Fruit fly (Drosophila melanogaster): ENCODE data around the gene CG34451.

Gene CG34451

dm6 chr3L:15726799-15727198 lies 34.9 kb upstream of the CG34451 start:
- TF ChIP-seq CG17806 (tag; optimal IDR thresholded peaks at IDR 0.05) (no peak), fd96Ca (GFP tag; IDR thresholded peaks at IDR 0.05) (no peak), EcR (GFP tag; optimal IDR thresholded peaks at IDR 0.05) (no peak), Pif1A (GFP tag; optimal IDR thresholded peaks at IDR 0.05) (no peak), CG13204 (GFP tag; optimal IDR thresholded peaks at IDR 0.05) (no peak), CG34367 (tag; optimal IDR thresholded peaks at IDR 0.05) (no peak), rn (GFP tag; IDR thresholded peaks at IDR 0.05) (no peak), Pif1B (GFP tag; optimal IDR thresholded peaks at IDR 0.05) (no peak), Snoo (tag; optimal IDR thresholded peaks at IDR 0.05) (no peak), CG12605 (GFP tag; IDR thresholded peaks at IDR 0.05) (no peak)

dm6 chr3L:15720905-15721304 lies 29.0 kb upstream of the CG34451 start:
- TF ChIP-seq Ets98B (GFP tag; IDR thresholded peaks at IDR 0.05) (no peak), CG12605 (GFP tag; IDR thresholded peaks at IDR 0.05) (no peak), CG4496 (GFP tag; IDR thresholded peaks at IDR 0.05) (no peak), CG10348 (GFP tag; IDR thresholded peaks at IDR 0.05) (no peak), CG8159 (tag; optimal IDR thresholded peaks at IDR 0.05) (no peak), Pif1B (GFP tag; optimal IDR thresholded peaks at IDR 0.05) (no peak), CG9948 (tag; optimal IDR thresholded peaks at IDR 0.05) (no peak), CG8301 (tag; optimal IDR thresholded peaks at IDR 0.05) (no peak), fd96Ca (GFP tag; IDR thresholded peaks at IDR 0.05) (no peak), CG17806 (tag; optimal IDR thresholded peaks at IDR 0.05) (no peak), CG14655 (GFP tag; optimal IDR thresholded peaks at IDR 0.05) (no peak), CG15710 (tag; optimal IDR thresholded peaks at IDR 0.05) (no peak), Pif1A (GFP tag; optimal IDR thresholded peaks at IDR 0.05) (no peak), CG32121 (GFP tag; IDR thresholded peaks at IDR 0.05) (no peak)

DNA sequence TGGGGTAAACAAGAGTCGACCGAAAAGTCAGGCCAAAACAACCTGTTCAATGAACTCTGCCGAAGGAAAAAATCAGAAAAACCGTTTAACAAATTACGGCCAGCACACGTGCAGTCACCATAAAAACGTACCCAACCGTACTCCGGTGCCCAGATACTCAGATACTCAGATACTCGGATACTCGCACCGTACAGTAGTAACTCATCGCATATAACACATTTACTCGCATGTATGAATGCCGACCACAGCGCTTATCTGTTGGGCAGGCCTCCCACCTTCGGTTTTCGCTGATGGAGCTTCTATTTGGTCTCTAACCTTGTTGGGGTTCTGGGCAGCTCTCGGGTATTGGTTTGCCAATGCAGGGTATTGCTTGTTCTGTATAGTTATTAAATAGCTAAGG lies 28.4 kb upstream of the CG34451 start:
- no peak for TF ChIP-seq CG10348 (GFP tag; IDR thresholded peaks at IDR 0.05)
- TF ChIP-seq CG34367 (tag; optimal IDR thresholded peaks at IDR 0.05) = no peak
- no peak for TF ChIP-seq CG15710 (tag; optimal IDR thresholded peaks at IDR 0.05)
- no peak for TF ChIP-seq CG14655 (GFP tag; optimal IDR thresholded peaks at IDR 0.05)
- TF ChIP-seq CG8301 (tag; optimal IDR thresholded peaks at IDR 0.05) = no peak
- TF ChIP-seq CG13204 (GFP tag; optimal IDR thresholded peaks at IDR 0.05) = no peak
- TF ChIP-seq rn (GFP tag; IDR thresholded peaks at IDR 0.05) = no peak
- TF ChIP-seq EcR (GFP tag; optimal IDR thresholded peaks at IDR 0.05) = no peak
- no peak for TF ChIP-seq gl (tag; optimal IDR thresholded peaks at IDR 0.05)
- no peak for TF ChIP-seq Ets98B (GFP tag; IDR thresholded peaks at IDR 0.05)

DNA sequence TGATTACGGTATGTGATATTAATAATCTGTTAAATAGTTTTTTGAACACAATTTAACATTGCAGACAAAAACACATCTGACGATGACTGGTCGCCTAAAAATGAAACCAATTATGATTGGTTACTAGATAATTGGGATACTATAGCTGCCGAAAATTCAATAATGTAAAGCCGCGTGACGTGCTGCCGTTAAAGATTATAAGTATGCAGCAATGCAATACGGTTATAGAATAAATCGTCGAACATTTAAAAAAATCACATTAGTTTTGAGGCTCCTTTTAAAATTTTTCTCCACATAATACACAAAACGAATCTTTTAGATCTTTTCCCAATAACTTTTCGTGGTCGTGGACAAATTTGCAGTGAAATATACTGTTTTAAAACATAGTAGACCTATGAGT lies 25.7 kb upstream of the CG34451 start, which contains the start of gene CG42570:
Gene CG42570, plus strand, starts transcription at position 301 of the 400 bp plus-strand sequence.
- TF ChIP-seq D1 (tag; optimal IDR thresholded peaks at IDR 0.05) (no peak), CG14655 (GFP tag; optimal IDR thresholded peaks at IDR 0.05) (no peak), CG9948 (tag; optimal IDR thresholded peaks at IDR 0.05) (no peak), fd96Ca (GFP tag; IDR thresholded peaks at IDR 0.05) (no peak), CG4496 (GFP tag; IDR thresholded peaks at IDR 0.05) (no peak), Ets98B (GFP tag; IDR thresholded peaks at IDR 0.05) (no peak), CG15710 (tag; optimal IDR thresholded peaks at IDR 0.05) (no peak)

DNA sequence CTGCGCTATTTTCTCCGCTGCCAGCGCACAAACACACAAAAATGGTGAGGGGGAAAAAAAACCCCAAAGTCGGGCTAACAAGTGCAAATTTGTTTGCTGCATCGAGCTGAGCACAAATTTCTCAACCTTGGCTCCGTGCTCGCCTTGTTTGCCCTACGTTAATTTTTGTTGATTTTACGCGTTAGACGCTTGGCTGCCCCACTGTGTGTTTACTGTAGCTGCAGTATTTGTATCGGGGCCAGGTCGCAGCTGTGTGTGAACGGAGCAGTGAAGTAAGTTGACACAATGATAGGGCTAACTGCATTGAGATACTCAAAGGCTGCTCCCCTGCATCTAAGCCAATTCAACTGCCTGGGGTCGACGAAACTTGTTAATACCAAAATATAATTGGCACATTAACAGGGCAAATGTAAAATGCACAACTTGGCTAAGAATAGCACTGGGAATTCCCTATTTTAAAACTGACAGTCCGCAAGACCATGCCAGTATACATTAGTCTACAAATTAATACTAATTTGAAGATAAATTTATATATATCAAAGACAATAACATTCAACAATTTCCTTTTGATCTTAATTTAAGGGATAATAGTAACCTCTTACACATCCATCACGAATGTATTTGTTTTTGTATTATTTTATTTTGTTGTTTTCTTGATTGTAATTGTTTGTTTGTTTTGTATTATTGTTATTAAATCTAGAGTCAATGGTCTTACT lies 24.1 kb upstream of the CG34451 start, which contains the start of gene CG42571:
Gene CG42571, plus strand, starts transcription at position 666 of the 716 bp plus-strand sequence.
- TF ChIP-seq rn (GFP tag; IDR thresholded peaks at IDR 0.05) (no peak), CG32121 (GFP tag; IDR thresholded peaks at IDR 0.05) (no peak), CG15710 (tag; optimal IDR thresholded peaks at IDR 0.05) (no peak), CG8301 (tag; optimal IDR thresholded peaks at IDR 0.05) (no peak), Pif1B (GFP tag; optimal IDR thresholded peaks at IDR 0.05) (no peak), D1 (tag; optimal IDR thresholded peaks at IDR 0.05) (no peak), Ets98B (GFP tag; IDR thresholded peaks at IDR 0.05) (no peak), CG8159 (tag; optimal IDR thresholded peaks at IDR 0.05) (no peak), EcR (GFP tag; optimal IDR thresholded peaks at IDR 0.05) (no peak), CG14655 (GFP tag; optimal IDR thresholded peaks at IDR 0.05) (no peak), Pif1A (GFP tag; optimal IDR thresholded peaks at IDR 0.05) (no peak), CG10348 (GFP tag; IDR thresholded peaks at IDR 0.05) (no peak), CG12605 (GFP tag; IDR thresholded peaks at IDR 0.05) (no peak), gl (tag; optimal IDR thresholded peaks at IDR 0.05) (no peak), CG13204 (GFP tag; optimal IDR thresholded peaks at IDR 0.05) (no peak), CG4496 (GFP tag; IDR thresholded peaks at IDR 0.05) (no peak), fd96Ca (GFP tag; IDR thresholded peaks at IDR 0.05) (no peak), CG34367 (tag; optimal IDR thresholded peaks at IDR 0.05) (no peak), CG9948 (tag; optimal IDR thresholded peaks at IDR 0.05) (no peak), Snoo (tag; optimal IDR thresholded peaks at IDR 0.05) (no peak)

- no peak for TF ChIP-seq CG9948 (tag; optimal IDR thresholded peaks at IDR 0.05)
- no peak for TF ChIP-seq Pif1B (GFP tag; optimal IDR thresholded peaks at IDR 0.05)
- no peak for TF ChIP-seq gl (tag; optimal IDR thresholded peaks at IDR 0.05)
- TF ChIP-seq CG12605 (GFP tag; IDR thresholded peaks at IDR 0.05) = no peak
- TF ChIP-seq D1 (tag; optimal IDR thresholded peaks at IDR 0.05) = no peak
- no peak for TF ChIP-seq CG13204 (GFP tag; optimal IDR thresholded peaks at IDR 0.05)
- no peak for TF ChIP-seq Ets98B (GFP tag; IDR thresholded peaks at IDR 0.05)
- no peak for TF ChIP-seq Pif1A (GFP tag; optimal IDR thresholded peaks at IDR 0.05)
- TF ChIP-seq CG32121 (GFP tag; IDR thresholded peaks at IDR 0.05) = no peak
- TF ChIP-seq CG17806 (tag; optimal IDR thresholded peaks at IDR 0.05) = no peak
Observed at dm6 chr3L:15713932-15714492, 22.1 kb upstream of the CG34451 start.

Data from whole organism, pupa.